Worm (Caenorhabditis elegans) whole organism, late embryonic: ENCODE data around the gene ent-1.

Experiments used
- C08G9.2 ChIP-seq: sonication (generic microtip); optimal IDR thresholded peaks from 2 replicates; lab custom pipeline; 2016; ENCODE audit warnings: mild to moderate bottlenecking, missing genetic modification characterization, moderate library complexity, missing compliant biosample characterization
- C38D4.7 ChIP-seq: fragments of 200-800 bp; sonication (Bioruptor generic); optimal IDR thresholded peaks from 2 replicates; lab custom pipeline; 2018; ENCODE audit warnings: mild to moderate bottlenecking, missing genetic modification characterization, moderate library complexity, missing compliant biosample characterization
- F13H6.1 ChIP-seq: sonication (generic microtip); optimal IDR thresholded peaks from 2 replicates; lab custom pipeline; 2016; ENCODE audit warnings: missing genetic modification characterization, missing compliant biosample characterization
- K02D7.2 ChIP-seq: sonication (generic microtip); optimal IDR thresholded peaks from 2 replicates; lab custom pipeline; 2017; ENCODE audit warnings: mild to moderate bottlenecking, missing genetic modification characterization, missing compliant biosample characterization
- T23F11.4 ChIP-seq: fragments of 200-800 bp; sonication (Bioruptor generic); optimal IDR thresholded peaks from 2 replicates; lab custom pipeline; 2018; ENCODE audit warnings: mild to moderate bottlenecking, missing genetic modification characterization, missing compliant biosample characterization
- Y22D7AL.16 ChIP-seq: sonication (generic microtip); optimal IDR thresholded peaks from 2 replicates; lab custom pipeline; 2016; ENCODE audit warnings: missing genetic modification characterization, missing compliant biosample characterization
- ahr-1 ChIP-seq: sonication (generic microtip); optimal IDR thresholded peaks from 2 replicates; lab custom pipeline; 2016; ENCODE audit warnings: missing genetic modification characterization, missing compliant biosample characterization
- ceh-14 ChIP-seq: sonication (generic microtip); optimal IDR thresholded peaks from 2 replicates; lab custom pipeline; 2016; ENCODE audit warnings: missing genotype, missing genetic modification characterization, missing compliant biosample characterization
- ceh-18 ChIP-seq: sonication (generic microtip); optimal IDR thresholded peaks from 2 replicates; lab custom pipeline; 2016; ENCODE audit warnings: missing genetic modification characterization, missing compliant biosample characterization
- ceh-19 ChIP-seq: fragments of 200-800 bp; sonication (Bioruptor generic); optimal IDR thresholded peaks from 2 replicates; lab custom pipeline; 2018; ENCODE audit warnings: mild to moderate bottlenecking, missing genetic modification characterization, missing compliant biosample characterization
- ceh-24 ChIP-seq: sonication (generic microtip); optimal IDR thresholded peaks from 2 replicates; lab custom pipeline; 2016; ENCODE audit warnings: mild to moderate bottlenecking, missing genetic modification characterization, missing compliant biosample characterization
- ceh-30 ChIP-seq: fragments of 150-350 bp; optimal IDR thresholded peaks from 2 replicates; lab custom pipeline; 2014; ENCODE audit warnings: missing biosample characterization, missing genetic modification characterization
- ceh-31 ChIP-seq: sonication (generic microtip); optimal IDR thresholded peaks from 2 replicates; lab custom pipeline; 2016; ENCODE audit warnings: missing genetic modification characterization, missing compliant biosample characterization
- ceh-34 ChIP-seq: sonication (generic microtip); optimal IDR thresholded peaks from 2 replicates; lab custom pipeline; 2016; ENCODE audit warnings: mild to moderate bottlenecking, missing genetic modification characterization, missing compliant biosample characterization
- ceh-6 ChIP-seq: fragments of 200-800 bp; sonication (Bioruptor generic); optimal IDR thresholded peaks from 2 replicates; lab custom pipeline; 2018; ENCODE audit warnings: mild to moderate bottlenecking, missing genetic modification characterization, missing compliant biosample characterization
- ceh-9 ChIP-seq: sonication (generic microtip); optimal IDR thresholded peaks from 2 replicates; lab custom pipeline; 2016; ENCODE audit warnings: mild to moderate bottlenecking, missing genetic modification characterization, inconsistent platforms, missing compliant biosample characterization
- dve-1 ChIP-seq: sonication (generic microtip); optimal IDR thresholded peaks from 2 replicates; lab custom pipeline; 2017; ENCODE audit warnings: antibody characterized with exemption, mild to moderate bottlenecking, missing genetic modification characterization, missing compliant biosample characterization
- ets-4 ChIP-seq: sonication (generic microtip); optimal IDR thresholded peaks from 2 replicates; lab custom pipeline; 2016; ENCODE audit warnings: missing genetic modification characterization, missing compliant biosample characterization
- fkh-6 ChIP-seq: sonication (generic microtip); optimal IDR thresholded peaks from 2 replicates; lab custom pipeline; 2016; ENCODE audit warnings: missing genetic modification characterization, missing compliant biosample characterization
- gmeb-2 ChIP-seq: sonication (generic microtip); optimal IDR thresholded peaks from 2 replicates; lab custom pipeline; 2016; ENCODE audit warnings: missing genetic modification characterization, inconsistent platforms, missing compliant biosample characterization
- hlh-13 ChIP-seq: fragments of 200-800 bp; sonication (Bioruptor generic); optimal IDR thresholded peaks from 2 replicates; lab custom pipeline; 2018; ENCODE audit warnings: mild to moderate bottlenecking, missing genetic modification characterization, missing compliant biosample characterization
- hlh-15 ChIP-seq: sonication (generic microtip); optimal IDR thresholded peaks from 2 replicates; lab custom pipeline; 2016; ENCODE audit warnings: missing genetic modification characterization, missing compliant biosample characterization
- hlh-30 ChIP-seq: sonication (generic microtip); optimal IDR thresholded peaks from 2 replicates; lab custom pipeline; 2017; ENCODE audit warnings: antibody characterized with exemption, missing genetic modification characterization, missing compliant biosample characterization; ENCODE audit not compliant: insufficient read depth
- hlh-6 ChIP-seq: sonication (generic microtip); optimal IDR thresholded peaks from 2 replicates; lab custom pipeline; 2016; ENCODE audit warnings: missing genotype, missing genetic modification characterization, missing compliant biosample characterization
- lim-6 ChIP-seq: sonication (generic microtip); optimal IDR thresholded peaks from 2 replicates; lab custom pipeline; 2016; ENCODE audit warnings: missing genetic modification characterization, missing compliant biosample characterization
- mec-3 ChIP-seq: sonication (generic microtip); optimal IDR thresholded peaks from 2 replicates; lab custom pipeline; 2016; ENCODE audit warnings: borderline replicate concordance, missing genetic modification characterization, missing compliant biosample characterization
- nhr-11 ChIP-seq: fragments of 150-350 bp; optimal IDR thresholded peaks from 2 replicates; lab custom pipeline; 2014; ENCODE audit warnings: missing biosample characterization, missing genetic modification characterization
- npax-4 ChIP-seq: sonication (generic microtip); optimal IDR thresholded peaks from 2 replicates; lab custom pipeline; 2016; ENCODE audit warnings: missing genetic modification characterization, missing compliant biosample characterization
- pag-3 ChIP-seq: sonication (generic microtip); optimal IDR thresholded peaks from 2 replicates; lab custom pipeline; 2016; ENCODE audit warnings: missing compliant biosample characterization, missing genetic modification characterization, borderline replicate concordance
- pat-9 ChIP-seq: fragments of 200-800 bp; sonication (Bioruptor generic); optimal IDR thresholded peaks from 2 replicates; lab custom pipeline; 2018; ENCODE audit warnings: mild to moderate bottlenecking, missing genetic modification characterization, moderate library complexity, missing compliant biosample characterization
- pax-1 ChIP-seq: fragments of 150-350 bp; optimal IDR thresholded peaks from 2 replicates; lab custom pipeline; 2014; ENCODE audit warnings: missing biosample characterization, missing genetic modification characterization
- pha-2 ChIP-seq: sonication (generic microtip); optimal IDR thresholded peaks from 2 replicates; lab custom pipeline; 2017; ENCODE audit warnings: mild to moderate bottlenecking, missing genetic modification characterization, missing compliant biosample characterization
- pha-4 ChIP-seq: fragments of 150-350 bp; optimal IDR thresholded peaks from 2 replicates; lab custom pipeline; 2018; ENCODE audit warnings: missing biosample characterization, missing genetic modification reagents, missing genetic modification characterization
- rnt-1 ChIP-seq: sonication (generic microtip); optimal IDR thresholded peaks from 2 replicates; lab custom pipeline; 2016; ENCODE audit warnings: missing genetic modification characterization, missing compliant biosample characterization
- sox-2 ChIP-seq: fragments of 200-800 bp; sonication (Bioruptor generic); IDR thresholded peaks from 2 replicates; pipeline ENCODE4 v1.3.6; 2022; ENCODE audit warnings: missing genetic modification reagents, missing genetic modification characterization, missing compliant biosample characterization
- sox-4 ChIP-seq: sonication (generic microtip); optimal IDR thresholded peaks from 2 replicates; lab custom pipeline; 2017; ENCODE audit warnings: mild to moderate bottlenecking, missing genetic modification characterization, inconsistent platforms, missing compliant biosample characterization
- syd-9 ChIP-seq: sonication (generic microtip); optimal IDR thresholded peaks from 2 replicates; lab custom pipeline; 2016; ENCODE audit warnings: mild to moderate bottlenecking, missing genetic modification characterization, moderate library complexity, missing compliant biosample characterization
- tbx-2 ChIP-seq: sonication (generic microtip); optimal IDR thresholded peaks from 2 replicates; lab custom pipeline; 2016; ENCODE audit warnings: missing genetic modification characterization, missing compliant biosample characterization
- tbx-7 ChIP-seq: sonication (generic microtip); optimal IDR thresholded peaks from 2 replicates; lab custom pipeline; 2016; ENCODE audit warnings: missing genotype, missing genetic modification characterization, missing compliant biosample characterization
- unc-55 ChIP-seq: sonication (generic microtip); optimal IDR thresholded peaks from 2 replicates; lab custom pipeline; 2017; ENCODE audit warnings: missing biosample characterization, missing genetic modification reagents, missing genetic modification characterization
- unc-86 ChIP-seq: sonication (generic microtip); optimal IDR thresholded peaks from 2 replicates; lab custom pipeline; 2016; ENCODE audit warnings: missing genetic modification characterization, missing compliant biosample characterization
- zip-5 ChIP-seq: sonication (generic microtip); optimal IDR thresholded peaks from 2 replicates; lab custom pipeline; 2016; ENCODE audit warnings: missing genetic modification characterization, missing compliant biosample characterization
- ztf-16 ChIP-seq: sonication (generic microtip); optimal IDR thresholded peaks from 2 replicates; lab custom pipeline; 2017; ENCODE audit warnings: missing genetic modification characterization, missing compliant biosample characterization

Gene ent-1

ce11 chrIV:11691524-11691923 lies 36.3 kb upstream of the ent-1 start:
- TF ChIP-seq pha-4 (tag; lab: Kevin White, UChicago) (no peak), rnt-1 (no peak), ahr-1 (tag; lab: Kevin White, UChicago) (no peak), pag-3 (tag; lab: Kevin White, UChicago) (no peak), tbx-7 (no peak), tbx-2 (tag; lab: Kevin White, UChicago) (no peak), ceh-34 (no peak), pat-9 (tag; lab: Kevin White, UChicago) (no peak), pax-1 (tag; lab: Kevin White, UChicago) (no peak), K02D7.2 (tag; lab: Kevin White, UChicago) (no peak), ceh-14 (tag; lab: Kevin White, UChicago) (no peak), ets-4 (tag; lab: Kevin White, UChicago) (no peak), fkh-6 (no peak), T23F11.4 (GFP tag; lab: Kevin White, UChicago) (no peak), F13H6.1 (no peak), ceh-19 (no peak), ceh-6 (GFP tag; lab: Kevin White, UChicago) (no peak), sox-2 (GFP tag; lab: Robert Waterston, UW) (no peak)

- TF ChIP-seq ceh-24 (tag; lab: Kevin White, UChicago) (no peak), hlh-13 (GFP tag; lab: Kevin White, UChicago) (no peak)
- TF ChIP-seq, all 69 proteins: peak for 0
These were observed 35.7 kb upstream of the ent-1 start, which contains the start of gene let-60 for ce11 chrIV:11690988-11691387. Gene let-60 (minus strand): TSS chrIV:11691088.

ce11 chrIV:11688018-11688417 lies 32.7 kb upstream of the ent-1 start, which contains the start of gene ZK792.5:
Gene ZK792.5 (minus strand): TSS chrIV:11688118.
- TF ChIP-seq ahr-1 (tag; lab: Kevin White, UChicago) (no peak), pag-3 (tag; lab: Kevin White, UChicago) (no peak), npax-4 (no peak), ets-4 (tag; lab: Kevin White, UChicago) (no peak), syd-9 (tag; lab: Kevin White, UChicago) (no peak), zip-5 (tag; lab: Kevin White, UChicago) (no peak), pat-9 (tag; lab: Kevin White, UChicago) (no peak), pha-2 (tag; lab: Kevin White, UChicago) (no peak), unc-55 (no peak), Y22D7AL.16 (tag; lab: Kevin White, UChicago) (no peak), pha-4 (tag; lab: Kevin White, UChicago) (no peak), C08G9.2 (tag; lab: Kevin White, UChicago) (no peak), tbx-7 (no peak), dve-1 (tag; lab: Kevin White, UChicago) (no peak), ztf-16 (tag; lab: Kevin White, UChicago) (no peak), K02D7.2 (tag; lab: Kevin White, UChicago) (no peak), unc-86 (tag; lab: Kevin White, UChicago) (no peak), ceh-34 (no peak), nhr-11 (tag; lab: Kevin White, UChicago) (no peak), gmeb-2 (tag; lab: Kevin White, UChicago) (no peak)
- TF ChIP-seq, all 69 proteins: peak for 0

- TF ChIP-seq sox-4 (tag; lab: Kevin White, UChicago) (no peak), lim-6 (no peak), C38D4.7 (GFP tag; lab: Kevin White, UChicago) (no peak), T23F11.4 (GFP tag; lab: Kevin White, UChicago) (no peak), hlh-6 (tag; lab: Kevin White, UChicago) (no peak), zip-5 (tag; lab: Kevin White, UChicago) (no peak), ceh-18 (tag; lab: Kevin White, UChicago) (no peak), ahr-1 (tag; lab: Kevin White, UChicago) (no peak), pax-1 (tag; lab: Kevin White, UChicago) (no peak), hlh-15 (tag; lab: Kevin White, UChicago) (no peak), unc-55 (no peak), ceh-31 (tag; lab: Kevin White, UChicago) (no peak), mec-3 (tag; lab: Kevin White, UChicago) (no peak), hlh-30 (tag; lab: Kevin White, UChicago) (no peak), ceh-9 (tag; lab: Kevin White, UChicago) (no peak), pag-3 (tag; lab: Kevin White, UChicago) (no peak), ceh-30 (no peak)
- TF ChIP-seq, all 69 proteins: peak for 0
These were observed 26.6 kb upstream of the ent-1 start, which contains the start of gene ZK792.4 for ce11 chrIV:11681905-11682304. Gene ZK792.4 (minus strand): TSS chrIV:11682005.
